Worm (Caenorhabditis elegans) whole organism, late embryonic: Measurements from ENCODE around the gene snx-1.
A peak's percentile ranks its signal among the peaks of the same experiment; 100 is the strongest.

Experiments used
- K02D7.2 ChIP-seq: sonication (generic microtip); optimal IDR thresholded peaks from 2 replicates; lab custom pipeline; 2017; ENCODE audit warnings: mild to moderate bottlenecking, missing genetic modification characterization, missing compliant biosample characterization
- T23F11.4 ChIP-seq: fragments of 200-800 bp; sonication (Bioruptor generic); optimal IDR thresholded peaks from 2 replicates; lab custom pipeline; 2018; ENCODE audit warnings: mild to moderate bottlenecking, missing genetic modification characterization, missing compliant biosample characterization
- ama-1 ChIP-seq: fragments of 150-350 bp; optimal IDR thresholded peaks from 2 replicates; lab custom pipeline; 2014
- ceh-14 ChIP-seq: sonication (generic microtip); optimal IDR thresholded peaks from 2 replicates; lab custom pipeline; 2016; ENCODE audit warnings: missing genotype, missing genetic modification characterization, missing compliant biosample characterization
- ceh-18 ChIP-seq: sonication (generic microtip); optimal IDR thresholded peaks from 2 replicates; lab custom pipeline; 2016; ENCODE audit warnings: missing genetic modification characterization, missing compliant biosample characterization
- ceh-2 ChIP-seq: sonication (generic microtip); optimal IDR thresholded peaks from 2 replicates; lab custom pipeline; 2016; ENCODE audit warnings: missing genotype, missing genetic modification characterization, missing compliant biosample characterization
- ceh-22 ChIP-seq: sonication (generic microtip); optimal IDR thresholded peaks from 2 replicates; lab custom pipeline; 2017; ENCODE audit warnings: missing biosample characterization, missing genetic modification characterization
- ceh-24 ChIP-seq: sonication (generic microtip); optimal IDR thresholded peaks from 2 replicates; lab custom pipeline; 2016; ENCODE audit warnings: mild to moderate bottlenecking, missing genetic modification characterization, missing compliant biosample characterization
- ceh-31 ChIP-seq: sonication (generic microtip); optimal IDR thresholded peaks from 2 replicates; lab custom pipeline; 2016; ENCODE audit warnings: missing genetic modification characterization, missing compliant biosample characterization
- ceh-34 ChIP-seq: sonication (generic microtip); optimal IDR thresholded peaks from 2 replicates; lab custom pipeline; 2016; ENCODE audit warnings: mild to moderate bottlenecking, missing genetic modification characterization, missing compliant biosample characterization
- ceh-45 ChIP-seq: fragments of 200-800 bp; sonication (Bioruptor generic); IDR thresholded peaks from 2 replicates; pipeline ENCODE4 v1.3.6; 2022; ENCODE audit warnings: missing genetic modification reagents, missing genetic modification characterization, missing compliant biosample characterization
- ceh-48 ChIP-seq: sonication (generic microtip); optimal IDR thresholded peaks from 2 replicates; lab custom pipeline; 2016; ENCODE audit warnings: missing genetic modification characterization, inconsistent platforms, missing compliant biosample characterization
- ceh-9 ChIP-seq: sonication (generic microtip); optimal IDR thresholded peaks from 2 replicates; lab custom pipeline; 2016; ENCODE audit warnings: mild to moderate bottlenecking, missing genetic modification characterization, inconsistent platforms, missing compliant biosample characterization
- dmd-4 ChIP-seq: sonication (generic microtip); optimal IDR thresholded peaks from 2 replicates; lab custom pipeline; 2016; ENCODE audit warnings: borderline replicate concordance, missing genetic modification characterization, missing compliant biosample characterization
- dve-1 ChIP-seq: sonication (generic microtip); optimal IDR thresholded peaks from 2 replicates; lab custom pipeline; 2017; ENCODE audit warnings: antibody characterized with exemption, mild to moderate bottlenecking, missing genetic modification characterization, missing compliant biosample characterization
- elt-2 ChIP-seq: sonication (generic microtip); optimal IDR thresholded peaks from 2 replicates; lab custom pipeline; 2016; ENCODE audit warnings: missing genetic modification reagents, missing genetic modification characterization, missing compliant biosample characterization
- elt-4 ChIP-seq: sonication (generic microtip); optimal IDR thresholded peaks from 2 replicates; lab custom pipeline; 2016; ENCODE audit warnings: missing genetic modification characterization, missing compliant biosample characterization
- gmeb-2 ChIP-seq: sonication (generic microtip); optimal IDR thresholded peaks from 2 replicates; lab custom pipeline; 2016; ENCODE audit warnings: missing genetic modification characterization, inconsistent platforms, missing compliant biosample characterization
- hlh-15 ChIP-seq: sonication (generic microtip); optimal IDR thresholded peaks from 2 replicates; lab custom pipeline; 2016; ENCODE audit warnings: missing genetic modification characterization, missing compliant biosample characterization
- hlh-6 ChIP-seq: sonication (generic microtip); optimal IDR thresholded peaks from 2 replicates; lab custom pipeline; 2016; ENCODE audit warnings: missing genotype, missing genetic modification characterization, missing compliant biosample characterization
- mec-3 ChIP-seq: sonication (generic microtip); optimal IDR thresholded peaks from 2 replicates; lab custom pipeline; 2016; ENCODE audit warnings: borderline replicate concordance, missing genetic modification characterization, missing compliant biosample characterization
- nfya-1 ChIP-seq: sonication (generic microtip); optimal IDR thresholded peaks from 2 replicates; lab custom pipeline; 2017; ENCODE audit warnings: missing genetic modification characterization, mild to moderate bottlenecking, missing compliant biosample characterization, antibody characterized with exemption, moderate library complexity
- nhr-11 ChIP-seq: fragments of 150-350 bp; optimal IDR thresholded peaks from 2 replicates; lab custom pipeline; 2014; ENCODE audit warnings: missing biosample characterization, missing genetic modification characterization
- npax-4 ChIP-seq: sonication (generic microtip); optimal IDR thresholded peaks from 2 replicates; lab custom pipeline; 2016; ENCODE audit warnings: missing genetic modification characterization, missing compliant biosample characterization
- odd-2 ChIP-seq: sonication (generic microtip); optimal IDR thresholded peaks from 2 replicates; lab custom pipeline; 2017; ENCODE audit warnings: antibody characterized with exemption, mild to moderate bottlenecking, missing genetic modification characterization, missing compliant biosample characterization
- pag-3 ChIP-seq: sonication (generic microtip); optimal IDR thresholded peaks from 2 replicates; lab custom pipeline; 2016; ENCODE audit warnings: missing compliant biosample characterization, missing genetic modification characterization, borderline replicate concordance
- pha-2 ChIP-seq: sonication (generic microtip); optimal IDR thresholded peaks from 2 replicates; lab custom pipeline; 2017; ENCODE audit warnings: mild to moderate bottlenecking, missing genetic modification characterization, missing compliant biosample characterization
- pqm-1 ChIP-seq: sonication (generic microtip); optimal IDR thresholded peaks from 2 replicates; lab custom pipeline; 2016; ENCODE audit warnings: missing genetic modification characterization, missing compliant biosample characterization
- ref-2 ChIP-seq: sonication (generic microtip); optimal IDR thresholded peaks from 2 replicates; lab custom pipeline; 2016; ENCODE audit warnings: missing genetic modification characterization, missing compliant biosample characterization
- rnt-1 ChIP-seq: sonication (generic microtip); optimal IDR thresholded peaks from 2 replicates; lab custom pipeline; 2016; ENCODE audit warnings: missing genetic modification characterization, missing compliant biosample characterization
- sdc-2 ChIP-seq: sonication (generic microtip); optimal IDR thresholded peaks from 2 replicates; lab custom pipeline; 2016; ENCODE audit warnings: missing genotype, missing genetic modification characterization, missing compliant biosample characterization
- sox-2 ChIP-seq: fragments of 200-800 bp; sonication (Bioruptor generic); IDR thresholded peaks from 2 replicates; pipeline ENCODE4 v1.3.6; 2022; ENCODE audit warnings: missing genetic modification reagents, missing genetic modification characterization, missing compliant biosample characterization
- syd-9 ChIP-seq: sonication (generic microtip); optimal IDR thresholded peaks from 2 replicates; lab custom pipeline; 2016; ENCODE audit warnings: mild to moderate bottlenecking, missing genetic modification characterization, moderate library complexity, missing compliant biosample characterization
- tbx-2 ChIP-seq: sonication (generic microtip); optimal IDR thresholded peaks from 2 replicates; lab custom pipeline; 2016; ENCODE audit warnings: missing genetic modification characterization, missing compliant biosample characterization
- tbx-7 ChIP-seq: sonication (generic microtip); optimal IDR thresholded peaks from 2 replicates; lab custom pipeline; 2016; ENCODE audit warnings: missing genotype, missing genetic modification characterization, missing compliant biosample characterization
- ttx-3 ChIP-seq: sonication (generic microtip); optimal IDR thresholded peaks from 2 replicates; lab custom pipeline; 2016; ENCODE audit warnings: missing genetic modification reagents, missing genetic modification characterization, missing compliant biosample characterization
- unc-3 ChIP-seq, 2 experiments: fragments of 200-800 bp in 1 of 2; sonication (Bioruptor generic) in 1 of 2; sonication (generic microtip) in 1 of 2; conservative IDR thresholded peaks in 1 of 2; optimal IDR thresholded peaks in 1 of 2; 2 replicates each; pipeline versions ENCODE4 v1.3.6 to Lab custom; 2016 to 2022; ENCODE audit warnings: missing compliant biosample characterization in 2 of 2, missing genetic modification characterization in 2 of 2, missing genetic modification reagents in 1 of 2
- unc-42 ChIP-seq: sonication (generic microtip); optimal IDR thresholded peaks from 2 replicates; lab custom pipeline; 2016; ENCODE audit warnings: missing genotype, missing genetic modification characterization, missing compliant biosample characterization
- unc-55 ChIP-seq: sonication (generic microtip); optimal IDR thresholded peaks from 2 replicates; lab custom pipeline; 2017; ENCODE audit warnings: missing biosample characterization, missing genetic modification reagents, missing genetic modification characterization
- zip-5 ChIP-seq: sonication (generic microtip); optimal IDR thresholded peaks from 2 replicates; lab custom pipeline; 2016; ENCODE audit warnings: missing genetic modification characterization, missing compliant biosample characterization
- ztf-16 ChIP-seq: sonication (generic microtip); optimal IDR thresholded peaks from 2 replicates; lab custom pipeline; 2017; ENCODE audit warnings: missing genetic modification characterization, missing compliant biosample characterization

snx-1 gene

ce11 chrX:1120326-1120725 lies 8.5 kb upstream of the snx-1 start (continued):
- TF ChIP-seq odd-2 (tag; lab: Kevin White, UChicago) (no peak), tbx-2 (tag; lab: Kevin White, UChicago) (peak; percentile 74), sdc-2 (peak; percentile 76), ceh-22 (no peak), ceh-48 (peak; percentile 75), ztf-16 (no peak), T23F11.4 (GFP tag; lab: Kevin White, UChicago) (no peak), ceh-31 (tag; lab: Kevin White, UChicago) (peak; percentile 92), ref-2 (tag; lab: Kevin White, UChicago) (peak; percentile 80), nfya-1 (tag; lab: Kevin White, UChicago) (peak; percentile 40), syd-9 (peak; percentile 39), mec-3 (tag; lab: Kevin White, UChicago) (peak; percentile 25)

- TF ChIP-seq ceh-22: no peak
- TF ChIP-seq unc-3 (GFP tag; conservative IDR thresholded peaks at IDR 0.05; lab: Robert Waterston, UW): no peak
- TF ChIP-seq unc-3 (tag; optimal IDR thresholded peaks at IDR 0.05; lab: Kevin White, UChicago): no peak
- TF ChIP-seq pag-3: no peak
These were observed 7.2 kb upstream of the snx-1 start for ce11 chrX:1121575-1121974.

ce11 chrX:1122198-1122597 lies 6.6 kb upstream of the snx-1 start:
- peak; percentile 25 for TF ChIP-seq unc-55 (GFP tag; lab: Kevin White, UChicago)
- TF ChIP-seq ceh-18 (tag; lab: Kevin White, UChicago): peak; percentile 12
- TF ChIP-seq elt-2 (tag; lab: Kevin White, UChicago): no peak
- TF ChIP-seq, all 69 proteins: peak for 2

- TF ChIP-seq ceh-14 (tag; lab: Kevin White, UChicago) (no peak), ceh-22 (no peak), ceh-48 (no peak), hlh-15 (tag; lab: Kevin White, UChicago) (no peak), ceh-45 (GFP tag; lab: Robert Waterston, UW) (no peak), pag-3 (no peak), ama-1 (no peak), K02D7.2 (no peak), ceh-9 (no peak), ceh-24 (tag; lab: Kevin White, UChicago) (no peak), elt-4 (tag; lab: Kevin White, UChicago) (no peak)
These were observed 5.3 kb upstream of the snx-1 start for ce11 chrX:1123471-1123870.

- TF ChIP-seq unc-42 (tag; lab: Kevin White, UChicago): no peak
- no peak for TF ChIP-seq tbx-7 (tag; lab: Kevin White, UChicago)
- no peak for TF ChIP-seq ceh-18 (tag; lab: Kevin White, UChicago)
- no peak for TF ChIP-seq dmd-4 (tag; lab: Kevin White, UChicago)
- TF ChIP-seq sox-2 (GFP tag; lab: Robert Waterston, UW): no peak
- no peak for TF ChIP-seq elt-4 (tag; lab: Kevin White, UChicago)
- TF ChIP-seq hlh-6: no peak
- TF ChIP-seq odd-2 (tag; lab: Kevin White, UChicago): no peak
- TF ChIP-seq dve-1 (tag; lab: Kevin White, UChicago): no peak
- no peak for TF ChIP-seq pha-2 (tag; lab: Kevin White, UChicago)
- TF ChIP-seq rnt-1 (tag; lab: Kevin White, UChicago): no peak
These were observed 4.6 kb upstream of the snx-1 start, which contains the start of gene C05D9.9 for ce11 chrX:1124146-1124545. Gene C05D9.9 (minus strand): TSS chrX:1124246.

- TF ChIP-seq odd-2 (tag; lab: Kevin White, UChicago) (no peak), unc-3 (GFP tag; conservative IDR thresholded peaks at IDR 0.05; lab: Robert Waterston, UW) (no peak), unc-3 (tag; optimal IDR thresholded peaks at IDR 0.05; lab: Kevin White, UChicago) (no peak), npax-4 (tag; lab: Kevin White, UChicago) (no peak), mec-3 (tag; lab: Kevin White, UChicago) (no peak), nhr-11 (tag; lab: Kevin White, UChicago) (no peak), ttx-3 (no peak), gmeb-2 (tag; lab: Kevin White, UChicago) (no peak), ceh-31 (tag; lab: Kevin White, UChicago) (no peak), pqm-1 (tag; lab: Kevin White, UChicago) (no peak), hlh-15 (tag; lab: Kevin White, UChicago) (no peak), ceh-34 (tag; lab: Kevin White, UChicago) (no peak), ceh-2 (no peak), ceh-18 (tag; lab: Kevin White, UChicago) (no peak), ceh-22 (no peak), pha-2 (tag; lab: Kevin White, UChicago) (no peak), zip-5 (no peak), ama-1 (no peak)
These were observed 3.4 kb upstream of the snx-1 start, which contains the start of gene lmp-2 for ce11 chrX:1125426-1125825. Gene lmp-2 (plus strand): TSS chrX:1125615.
